Fruit fly (Drosophila melanogaster): ENCODE data around the gene CG13308.

Gene CG13308

DNA sequence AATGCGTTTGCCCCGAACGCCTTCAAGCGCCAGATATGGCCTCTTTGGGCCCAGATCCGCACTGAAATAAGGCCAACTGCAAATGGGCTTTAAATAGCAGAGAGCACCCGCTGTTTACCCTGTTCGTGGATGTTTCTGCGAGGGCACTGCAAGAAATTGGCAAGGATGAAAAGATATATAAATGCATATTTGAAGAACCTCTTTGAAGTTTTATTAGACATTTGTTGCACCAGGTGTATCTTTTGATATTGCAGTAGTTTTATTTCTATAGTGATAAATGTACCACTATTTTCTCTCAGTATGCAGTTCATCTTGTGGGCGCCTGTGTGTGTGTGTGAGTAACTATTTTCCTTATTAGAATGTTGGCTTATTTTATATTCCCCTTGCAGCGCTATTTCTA, 5.1 kb downstream of the CG13308 start (continued):
- TF ChIP-seq CG12236 (GFP tag; optimal IDR thresholded peaks at IDR 0.05) (no peak), bab2 (GFP tag; optimal IDR thresholded peaks at IDR 0.05) (no peak), pfk (GFP tag; optimal IDR thresholded peaks at IDR 0.05) (no peak), CG13123 (GFP tag; optimal IDR thresholded peaks at IDR 0.05) (no peak), CG17385 (GFP tag; optimal IDR thresholded peaks at IDR 0.05) (no peak), CG13624 (GFP tag; optimal IDR thresholded peaks at IDR 0.05) (no peak), Oaz (GFP tag; IDR thresholded peaks at IDR 0.05) (no peak), run (tag; optimal IDR thresholded peaks at IDR 0.05) (no peak), ash1 (GFP tag; optimal IDR thresholded peaks at IDR 0.05) (no peak), luna (GFP tag; optimal IDR thresholded peaks at IDR 0.05) (no peak), zfh1 (GFP tag; IDR thresholded peaks at IDR 0.05) (0 out of 3 replicates have a peak, but pooled peaks have one; percentile 35), tap (tag; optimal IDR thresholded peaks at IDR 0.05) (no peak), CG13296 (GFP tag; optimal IDR thresholded peaks at IDR 0.05) (no peak), gfzf (GFP tag; optimal IDR thresholded peaks at IDR 0.05) (no peak), Side (GFP tag; optimal IDR thresholded peaks at IDR 0.05) (no peak), Nf-YB (GFP tag; optimal IDR thresholded peaks at IDR 0.05) (no peak), bbx (GFP tag; IDR thresholded peaks at IDR 0.05; ENCODE audit: partially characterized antibody) (no peak), z (GFP tag; IDR thresholded peaks at IDR 0.05) (no peak), eve (GFP tag; optimal IDR thresholded peaks at IDR 0.05) (no peak), CG1529 (GFP tag; optimal IDR thresholded peaks at IDR 0.05) (no peak), CTCF (GFP tag; optimal IDR thresholded peaks at IDR 0.05) (no peak), CG9876 (GFP tag; optimal IDR thresholded peaks at IDR 0.05) (no peak), knrl (GFP tag; IDR thresholded peaks at IDR 0.05; ENCODE audit: partially characterized antibody) (no peak), hb (GFP tag; IDR thresholded peaks at IDR 0.05; ENCODE audit: partially characterized antibody) (no peak), CG11560 (tag; IDR thresholded peaks at IDR 0.05) (0 out of 3 replicates have a peak, but pooled peaks have one; percentile 35), CG32532 (GFP tag; IDR thresholded peaks at IDR 0.05) (peak; percentile 74), CG1647 (GFP tag; optimal IDR thresholded peaks at IDR 0.05) (no peak), CG7928 (GFP tag; optimal IDR thresholded peaks at IDR 0.05) (no peak), PHDP (tag; optimal IDR thresholded peaks at IDR 0.05) (no peak), mam (GFP tag; optimal IDR thresholded peaks at IDR 0.05) (no peak), tx (GFP tag; optimal IDR thresholded peaks at IDR 0.05) (no peak), cg (GFP tag; optimal IDR thresholded peaks at IDR 0.05) (no peak), BtbVII (GFP tag; optimal IDR thresholded peaks at IDR 0.05) (no peak), HmgZ (tag; optimal IDR thresholded peaks at IDR 0.05) (no peak), CG8089 (GFP tag; optimal IDR thresholded peaks at IDR 0.05) (no peak), CHES-1-like (GFP tag; optimal IDR thresholded peaks at IDR 0.05) (no peak), fd3F (GFP tag; optimal IDR thresholded peaks at IDR 0.05) (no peak), HLH3B (GFP tag; IDR thresholded peaks at IDR 0.05) (peak; percentile 72), onecut (GFP tag; IDR thresholded peaks at IDR 0.05) (no peak), Mad (GFP tag; optimal IDR thresholded peaks at IDR 0.05) (no peak), ase (GFP tag; IDR thresholded peaks at IDR 0.05) (peak; percentile 65; the same call in 2 of the 3 replicates), CG12942 (GFP tag; optimal IDR thresholded peaks at IDR 0.05) (no peak), CG10979 (tag; optimal IDR thresholded peaks at IDR 0.05) (no peak), kah (GFP tag; optimal IDR thresholded peaks at IDR 0.05) (no peak), vnd (GFP tag; IDR thresholded peaks at IDR 0.05; ENCODE audit: partially characterized antibody) (no peak), CG3995 (GFP tag; optimal IDR thresholded peaks at IDR 0.05) (no peak), CG3065 (GFP tag; optimal IDR thresholded peaks at IDR 0.05) (no peak), Abd-B (GFP tag; optimal IDR thresholded peaks at IDR 0.05) (no peak), Hmx (GFP tag; optimal IDR thresholded peaks at IDR 0.05) (no peak), ssp (GFP tag; IDR thresholded peaks at IDR 0.05) (peak; percentile 54; the same call in 1 of the 2 replicates), emc (GFP tag; optimal IDR thresholded peaks at IDR 0.05) (no peak), gro (GFP tag; optimal IDR thresholded peaks at IDR 0.05) (no peak), Chrac-16 (GFP tag; optimal IDR thresholded peaks at IDR 0.05) (no peak)
